Worm (Caenorhabditis elegans): ENCODE results near the gene pgp-13.

pgp-13 gene

ce11 chrX:12738454-12738853 lies at the start of gene pgp-13:
pgp-13 (plus strand) TSS chrX:12738754.
- TF ChIP-seq aptf-3 (GFP tag; IDR thresholded peaks at IDR 0.05): no peak
- no peak for TF ChIP-seq snpc-1.1 (tag; optimal IDR thresholded peaks at IDR 0.05; ENCODE audit: insufficient read depth)
- no peak for TF ChIP-seq repo-1 (tag; optimal IDR thresholded peaks at IDR 0.05)
- no peak for TF ChIP-seq sptf-2 (GFP tag; optimal IDR thresholded peaks at IDR 0.05)
- no peak for TF ChIP-seq D2030.7 (GFP tag; IDR thresholded peaks at IDR 0.05)
- TF ChIP-seq F57A8.1 (GFP tag; optimal IDR thresholded peaks at IDR 0.05): no peak
- TF ChIP-seq ccch-3 (GFP tag; optimal IDR thresholded peaks at IDR 0.05): no peak

ce11 chrX:12689869-12690268 lies 48.7 kb upstream of the pgp-13 start:
- TF ChIP-seq ceh-79 (tag; optimal IDR thresholded peaks at IDR 0.05) (no peak), cebp-1 (GFP tag; IDR thresholded peaks at IDR 0.05) (no peak), cebp-1 (tag; optimal IDR thresholded peaks at IDR 0.05) (no peak), nfya-1 (tag; optimal IDR thresholded peaks at IDR 0.05; ENCODE audit: borderline replicate concordance, insufficient read depth) (no peak), xnd-1 (tag; optimal IDR thresholded peaks at IDR 0.05) (no peak), akir-1 (GFP tag; optimal IDR thresholded peaks at IDR 0.05) (no peak), ceh-40 (GFP tag; IDR thresholded peaks at IDR 0.05) (no peak), F33H1.4 (GFP tag; IDR thresholded peaks at IDR 0.05) (no peak), fkh-3 (tag; optimal IDR thresholded peaks at IDR 0.05) (no peak), chd-7 (tag; optimal IDR thresholded peaks at IDR 0.05) (no peak), F57A8.1 (GFP tag; optimal IDR thresholded peaks at IDR 0.05) (no peak), madf-8 (GFP tag; conservative IDR thresholded peaks at IDR 0.05) (no peak), Y53G8AR.9 (GFP tag; conservative IDR thresholded peaks at IDR 0.05) (no peak), lir-1 (GFP tag; conservative IDR thresholded peaks at IDR 0.05) (no peak), B0019.2 (GFP tag; conservative IDR thresholded peaks at IDR 0.05) (no peak), ceh-100 (GFP tag; IDR thresholded peaks at IDR 0.05) (no peak), K11D2.4 (GFP tag; IDR thresholded peaks at IDR 0.05) (no peak), lin-40 (tag; optimal IDR thresholded peaks at IDR 0.05) (no peak)

ce11 chrX:12690346-12690745 lies 48.2 kb upstream of the pgp-13 start:
- TF ChIP-seq cebp-1 (GFP tag; IDR thresholded peaks at IDR 0.05): no peak
- TF ChIP-seq cebp-1 (tag; optimal IDR thresholded peaks at IDR 0.05): peak; percentile 36
- peak; percentile 39 for TF ChIP-seq nhr-90 (tag; optimal IDR thresholded peaks at IDR 0.05)
- TF ChIP-seq tbp1 (GFP tag; optimal IDR thresholded peaks at IDR 0.05): peak; percentile 21
- peak; percentile 24 for TF ChIP-seq ztf-22 (GFP tag; optimal IDR thresholded peaks at IDR 0.05)
- 0 out of 2 replicates have a peak, but pooled peaks have one; percentile 11 for TF ChIP-seq mcd-1 (GFP tag; IDR thresholded peaks at IDR 0.05)
- TF ChIP-seq ama-1 (optimal IDR thresholded peaks at IDR 0.05): no peak
- TF ChIP-seq ama-1 (GFP tag; optimal IDR thresholded peaks at IDR 0.05): no peak
- TF ChIP-seq unc-62 (GFP tag; optimal IDR thresholded peaks at IDR 0.05): peak; percentile 25
- TF ChIP-seq madf-10 (tag; optimal IDR thresholded peaks at IDR 0.05): peak; percentile 8
- no peak for TF ChIP-seq lir-1 (GFP tag; conservative IDR thresholded peaks at IDR 0.05)
- TF ChIP-seq lin-35 (GFP tag; optimal IDR thresholded peaks at IDR 0.05): peak in 1 of 3 experiments; percentile 30
- TF ChIP-seq nfyb-1 (GFP tag; IDR thresholded peaks at IDR 0.05): peak; percentile 37; the same call in 1 of the 2 replicates
- TF ChIP-seq attf-5 (GFP tag; optimal IDR thresholded peaks at IDR 0.05): peak; percentile 5
- no peak for TF ChIP-seq ceh-40 (GFP tag; IDR thresholded peaks at IDR 0.05)
- no peak for TF ChIP-seq snpc-3.4 (tag; optimal IDR thresholded peaks at IDR 0.05)
- no peak for TF ChIP-seq ztf-3 (GFP tag; optimal IDR thresholded peaks at IDR 0.05)
- peak; percentile 41 for TF ChIP-seq lin-40 (tag; optimal IDR thresholded peaks at IDR 0.05)
- peak; percentile 36; the same call in 1 of the 2 replicates for TF ChIP-seq B0336.3 (GFP tag; IDR thresholded peaks at IDR 0.05)
- no peak for TF ChIP-seq nhr-27 (tag; optimal IDR thresholded peaks at IDR 0.05)
- TF ChIP-seq let-607 (tag; optimal IDR thresholded peaks at IDR 0.05): peak; percentile 21 to 45
- peak; percentile 52; the same call in 1 of the 2 replicates for TF ChIP-seq dox-1 (GFP tag; IDR thresholded peaks at IDR 0.05)
- peak; percentile 80 for TF ChIP-seq nhr-80 (tag; optimal IDR thresholded peaks at IDR 0.05)
- 0 out of 2 replicates have a peak, but pooled peaks have one; percentile 17 for TF ChIP-seq zfh-2 (GFP tag; conservative IDR thresholded peaks at IDR 0.05)
